Worm (Caenorhabditis elegans) whole organism, L2 larva: ENCODE data around the gene F32D8.4.

Experiments used
- ZK546.5 ChIP-seq: sonication (generic microtip); optimal IDR thresholded peaks from 2 replicates; lab custom pipeline; 2017; ENCODE audit warnings: missing biosample characterization, missing genetic modification characterization
- aly-2 ChIP-seq: fragments of 150-350 bp; optimal IDR thresholded peaks from 2 replicates; lab custom pipeline; 2014; ENCODE audit warnings: missing biosample characterization, missing genetic modification characterization
- ama-1 ChIP-seq: fragments of 150-350 bp; optimal IDR thresholded peaks from 2 replicates; lab custom pipeline; 2018; ENCODE audit warnings: inconsistent platforms
- mab-5 ChIP-seq: fragments of 150-350 bp; optimal IDR thresholded peaks from 2 replicates; lab custom pipeline; 2014; ENCODE audit warnings: missing biosample characterization, missing genetic modification characterization
- mbf-1 ChIP-seq: sonication (generic microtip); optimal IDR thresholded peaks from 2 replicates; lab custom pipeline; 2017; ENCODE audit warnings: missing biosample characterization, missing genetic modification characterization
- nhr-10 ChIP-seq: sonication (generic microtip); optimal IDR thresholded peaks from 2 replicates; lab custom pipeline; 2017; ENCODE audit warnings: missing biosample characterization, missing genetic modification characterization
- nhr-11 ChIP-seq: fragments of 150-350 bp; optimal IDR thresholded peaks from 2 replicates; lab custom pipeline; 2014; ENCODE audit warnings: missing biosample characterization, missing genetic modification characterization
- nhr-12 ChIP-seq: fragments of 150-350 bp; optimal IDR thresholded peaks from 2 replicates; lab custom pipeline; 2014; ENCODE audit warnings: missing biosample characterization, missing genetic modification characterization
- nhr-129 ChIP-seq: fragments of 150-350 bp; optimal IDR thresholded peaks from 2 replicates; lab custom pipeline; 2014; ENCODE audit warnings: missing biosample characterization, missing genetic modification characterization
- nhr-21 ChIP-seq: fragments of 150-350 bp; optimal IDR thresholded peaks from 2 replicates; lab custom pipeline; 2014; ENCODE audit warnings: missing biosample characterization, missing genetic modification characterization
- nhr-237 ChIP-seq: fragments of 150-350 bp; optimal IDR thresholded peaks from 2 replicates; lab custom pipeline; 2014; ENCODE audit warnings: missing biosample characterization, missing genetic modification characterization
- snpc-4 ChIP-seq: fragments of 150-350 bp; optimal IDR thresholded peaks from 2 replicates; lab custom pipeline; 2014; ENCODE audit warnings: missing biosample characterization, missing genetic modification characterization
- unc-62 ChIP-seq: fragments of 150-350 bp; optimal IDR thresholded peaks from 2 replicates; lab custom pipeline; 2014; ENCODE audit warnings: missing biosample characterization, missing genetic modification reagents, missing genetic modification characterization
- ztf-11 ChIP-seq: sonication (generic microtip); optimal IDR thresholded peaks from 2 replicates; lab custom pipeline; 2017; ENCODE audit warnings: missing biosample characterization, missing genetic modification characterization

ce11 chrV:10877808-10878600, 15.4 kb downstream of the F32D8.4 start:
- TF ChIP-seq ztf-11 (tag; lab: Kevin White, UChicago) (no peak), nhr-21 (tag; lab: Kevin White, UChicago) (peak; percentile 9), ama-1 (lab: Kevin White, UChicago) (no peak), nhr-237 (no peak), mbf-1 (tag; lab: Kevin White, UChicago) (no peak), nhr-11 (no peak), nhr-129 (tag; lab: Kevin White, UChicago) (peak; percentile 13), nhr-10 (tag; lab: Kevin White, UChicago) (no peak), nhr-12 (tag; lab: Kevin White, UChicago) (no peak), unc-62 (no peak), snpc-4 (tag; lab: Kevin White, UChicago) (no peak), mab-5 (tag; lab: Kevin White, UChicago) (no peak), aly-2 (tag; lab: Kevin White, UChicago) (no peak), ZK546.5 (no peak)
